Worm (Caenorhabditis elegans) whole organism, young adult: ENCODE results near the gene Y54B9A.1.

ENCODE experiments used
- chd-7 ChIP-seq: sonication (generic microtip); optimal IDR thresholded peaks from 2 replicates; lab custom pipeline; 2016; ENCODE audit warnings: mild to moderate bottlenecking, missing genetic modification characterization, moderate library complexity, missing compliant biosample characterization
- lin-35 ChIP-seq, 3 experiments: fragments of 150-350 bp in 2 of 3; sonication (generic microtip) in 1 of 3; optimal IDR thresholded peaks; 2 replicates each; lab custom pipeline; 2014 to 2018; ENCODE audit warnings: missing biosample characterization in 3 of 3, missing genetic modification characterization in 3 of 3, missing genetic modification reagents in 3 of 3
- lir-1 ChIP-seq: fragments of 200-800 bp; sonication (Bioruptor generic); conservative IDR thresholded peaks from 2 replicates; pipeline ENCODE4 v1.3.6; 2022; ENCODE audit warnings: missing genetic modification reagents, missing genetic modification characterization, missing compliant biosample characterization
- nhr-120 ChIP-seq: fragments of 200-800 bp; sonication (Bioruptor generic); IDR thresholded peaks from 2 replicates; pipeline ENCODE4 v1.3.6; 2022; ENCODE audit warnings: missing genetic modification characterization, missing compliant biosample characterization
- snpc-1.3 ChIP-seq: sonication (generic microtip); optimal IDR thresholded peaks from 2 replicates; lab custom pipeline; 2017; ENCODE audit warnings: missing genetic modification characterization, mild to moderate bottlenecking, missing compliant biosample characterization, antibody characterized with exemption, moderate library complexity, missing genotype, missing genetic modification reagents; ENCODE audit not compliant: insufficient read depth

DNA sequence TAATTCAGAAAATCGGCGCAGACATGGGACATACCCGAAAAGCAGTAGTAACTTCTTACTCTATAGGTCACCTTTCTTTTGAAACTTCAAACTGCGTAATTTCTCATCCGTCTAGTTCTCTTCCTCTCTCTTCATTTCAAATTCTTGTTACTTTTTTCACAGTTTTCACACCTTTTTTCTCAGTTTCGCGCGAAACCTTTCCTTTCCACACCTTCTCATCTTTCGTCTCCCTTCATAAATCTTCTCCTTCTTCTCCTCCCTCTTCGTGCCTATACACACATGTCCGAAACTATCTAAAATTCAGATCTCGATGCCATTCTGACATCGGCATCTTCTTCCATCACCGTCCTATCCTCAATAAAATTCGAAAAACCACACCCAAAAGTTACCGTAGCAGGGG is 4.4 kb upstream of the Y54B9A.1 start, which contains the start of gene wdr-62:
- no peak for TF ChIP-seq nhr-120 (GFP tag; lab: Robert Waterston, UW)
- TF ChIP-seq chd-7 (tag; lab: Kevin White, UChicago), result no peak
- TF ChIP-seq lin-35 (GFP tag; optimal IDR thresholded peaks at IDR 0.05; lab: Kevin White, UChicago), result no peak
- TF ChIP-seq snpc-1.3 (tag; lab: Kevin White, UChicago), result no peak
- TF ChIP-seq lir-1, result no peak
